Worm (Caenorhabditis elegans) whole organism, L2 larva: ENCODE results near the gene exos-1.

Source experiments
- R02D3.7 ChIP-seq: fragments of 150-350 bp; optimal IDR thresholded peaks from 2 replicates; lab custom pipeline; 2014; ENCODE audit warnings: missing biosample characterization, missing genetic modification characterization
- ama-1 ChIP-seq: fragments of 150-350 bp; optimal IDR thresholded peaks from 2 replicates; lab custom pipeline; 2018; ENCODE audit warnings: inconsistent platforms
- egl-27 ChIP-seq: sonication (generic microtip); optimal IDR thresholded peaks from 3 replicates; lab custom pipeline; 2017; ENCODE audit warnings: missing biosample characterization, missing genetic modification reagents, missing genetic modification characterization
- lin-39 ChIP-seq: fragments of 150-350 bp; optimal IDR thresholded peaks from 2 replicates; lab custom pipeline; 2014; ENCODE audit warnings: missing biosample characterization, missing genetic modification reagents, missing genetic modification characterization
- lsy-2 ChIP-seq, 2 experiments: fragments of 150-350 bp in 1 of 2; sonication (generic microtip) in 1 of 2; optimal IDR thresholded peaks; 2 replicates each; lab custom pipeline; 2014 to 2017; ENCODE audit warnings: missing biosample characterization in 2 of 2, missing genetic modification characterization in 2 of 2
- nhr-11 ChIP-seq: fragments of 150-350 bp; optimal IDR thresholded peaks from 2 replicates; lab custom pipeline; 2014; ENCODE audit warnings: missing biosample characterization, missing genetic modification characterization
- nhr-6 ChIP-seq: fragments of 150-350 bp; optimal IDR thresholded peaks from 2 replicates; lab custom pipeline; 2014; ENCODE audit warnings: missing biosample characterization, missing genetic modification characterization
- zag-1 ChIP-seq: fragments of 150-350 bp; optimal IDR thresholded peaks from 2 replicates; lab custom pipeline; 2014; ENCODE audit warnings: missing biosample characterization, missing genetic modification characterization
- ztf-1 ChIP-seq: fragments of 200-800 bp; sonication (Bioruptor generic); conservative IDR thresholded peaks from 2 replicates; pipeline ENCODE4 v1.3.6; 2022; ENCODE audit warnings: missing genetic modification characterization, missing compliant biosample characterization
- ztf-4 ChIP-seq: fragments of 150-350 bp; optimal IDR thresholded peaks from 2 replicates; lab custom pipeline; 2014; ENCODE audit warnings: missing biosample characterization, missing genetic modification characterization

- TF ChIP-seq lin-39 (tag; lab: Kevin White, UChicago) (no peak), nhr-11 (tag; lab: Kevin White, UChicago) (no peak), lsy-2 (tag; optimal IDR thresholded peaks at IDR 0.05; lab: Kevin White, UChicago) (no peak), zag-1 (tag; lab: Kevin White, UChicago) (no peak), egl-27 (no peak), R02D3.7 (tag; lab: Kevin White, UChicago) (no peak), ztf-1 (GFP tag; lab: Robert Waterston, UW) (no peak), ama-1 (lab: Kevin White, UChicago) (no peak), ztf-4 (tag; lab: Kevin White, UChicago) (no peak), nhr-6 (tag; lab: Kevin White, UChicago) (no peak)
Measured at ce11 chrIII:10969644-10970043, 39.2 kb upstream of the exos-1 start, which contains the start of gene dhc-4.
